Worm (Caenorhabditis elegans): Measurements from ENCODE around the gene F21C10.5.
A peak's percentile ranks its signal among the peaks of the same experiment; 100 is the strongest.

F21C10.5 gene

ce11 chrV:9078815-9079525, 46.5 kb upstream of the F21C10.5 start (continued):
- TF ChIP-seq dox-1 (GFP tag; IDR thresholded peaks at IDR 0.05), result peak; percentile 49; the same call in 1 of the 2 replicates
- peak in 1 of 2 experiments; percentile 31 for TF ChIP-seq let-607 (tag; optimal IDR thresholded peaks at IDR 0.05)
- TF ChIP-seq atf-7 (tag; optimal IDR thresholded peaks at IDR 0.05), result peak; percentile 50
- TF ChIP-seq B0019.2 (GFP tag; conservative IDR thresholded peaks at IDR 0.05), result no peak
- no peak for TF ChIP-seq pbrm-1 (GFP tag; IDR thresholded peaks at IDR 0.05)

- TF ChIP-seq cebp-1 (GFP tag; IDR thresholded peaks at IDR 0.05) (peak; percentile 22; the same call in 1 of the 2 replicates), cebp-1 (tag; optimal IDR thresholded peaks at IDR 0.05) (peak; percentile 68), nfyb-1 (GFP tag; IDR thresholded peaks at IDR 0.05) (peak; percentile 60), D2030.7 (GFP tag; IDR thresholded peaks at IDR 0.05) (no peak), unc-130 (GFP tag; optimal IDR thresholded peaks at IDR 0.05) (no peak), lin-54 (GFP tag; optimal IDR thresholded peaks at IDR 0.05) (peak; percentile 40), attf-5 (GFP tag; optimal IDR thresholded peaks at IDR 0.05) (peak; percentile 4), lin-40 (tag; optimal IDR thresholded peaks at IDR 0.05) (peak; percentile 21), efl-1 (GFP tag; optimal IDR thresholded peaks at IDR 0.05) (no peak), mcd-1 (GFP tag; IDR thresholded peaks at IDR 0.05) (0 out of 2 replicates have a peak, but pooled peaks have one; percentile 6), nhr-90 (tag; optimal IDR thresholded peaks at IDR 0.05) (peak; percentile 54), pbrm-1 (GFP tag; IDR thresholded peaks at IDR 0.05) (peak; percentile 37; the same call in 1 of the 2 replicates), rec-8 (tag; optimal IDR thresholded peaks at IDR 0.05) (no peak), let-607 (tag; optimal IDR thresholded peaks at IDR 0.05) (peak; percentile 53 to 74), ZK185.1 (tag; optimal IDR thresholded peaks at IDR 0.05; ENCODE audit: poor library complexity, severe bottlenecking) (peak; percentile 19), B0336.3 (GFP tag; IDR thresholded peaks at IDR 0.05) (peak; percentile 72), athp-1 (tag; optimal IDR thresholded peaks at IDR 0.05) (no peak), nhr-80 (tag; optimal IDR thresholded peaks at IDR 0.05) (peak; percentile 99), ztf-22 (GFP tag; optimal IDR thresholded peaks at IDR 0.05) (peak; percentile 87), atf-7 (tag; optimal IDR thresholded peaks at IDR 0.05) (peak; percentile 88), tbp1 (GFP tag; optimal IDR thresholded peaks at IDR 0.05) (peak; percentile 31), let-526 (GFP tag; IDR thresholded peaks at IDR 0.05) (peak; percentile 4; the same call in 1 of the 2 replicates), ztf-18 (tag; optimal IDR thresholded peaks at IDR 0.05) (no peak), dox-1 (GFP tag; IDR thresholded peaks at IDR 0.05) (peak; percentile 69; the same call in 1 of the 2 replicates), snpc-4 (GFP tag; optimal IDR thresholded peaks at IDR 0.05) (no peak), snpc-4 (tag; optimal IDR thresholded peaks at IDR 0.05) (peak in 2 of 4 experiments; percentile 24 to 37), mxl-1 (tag; optimal IDR thresholded peaks at IDR 0.05) (no peak), Y95B8A.8 (GFP tag; IDR thresholded peaks at IDR 0.05) (0 out of 2 replicates have a peak, but pooled peaks have one; percentile 36), tlf-1 (GFP tag; optimal IDR thresholded peaks at IDR 0.05) (peak; percentile 57), ets-4 (GFP tag; optimal IDR thresholded peaks at IDR 0.05) (peak; percentile 92), chd-7 (tag; optimal IDR thresholded peaks at IDR 0.05) (peak; percentile 47), egl-44 (GFP tag; IDR thresholded peaks at IDR 0.05) (peak; percentile 79)
Observed at ce11 chrV:9079965-9080432, 45.4 kb upstream of the F21C10.5 start.

ce11 chrV:9081410-9081809, 44.0 kb upstream of the F21C10.5 start:
- no peak for TF ChIP-seq repo-1 (tag; optimal IDR thresholded peaks at IDR 0.05)
- TF ChIP-seq C06A6.2 (GFP tag; conservative IDR thresholded peaks at IDR 0.05), result no peak
- no peak for TF ChIP-seq ets-4 (GFP tag; optimal IDR thresholded peaks at IDR 0.05)
- TF ChIP-seq nhr-80 (tag; optimal IDR thresholded peaks at IDR 0.05), result peak; percentile 62
- no peak for TF ChIP-seq lir-1 (GFP tag; conservative IDR thresholded peaks at IDR 0.05)
- peak; percentile 17 for TF ChIP-seq ZK185.1 (tag; optimal IDR thresholded peaks at IDR 0.05; ENCODE audit: poor library complexity, severe bottlenecking)
- no peak for TF ChIP-seq egl-44 (GFP tag; IDR thresholded peaks at IDR 0.05)
- no peak for TF ChIP-seq attf-6 (GFP tag; IDR thresholded peaks at IDR 0.05)
- TF ChIP-seq cebp-1 (GFP tag; IDR thresholded peaks at IDR 0.05), result no peak
- peak; percentile 13 for TF ChIP-seq cebp-1 (tag; optimal IDR thresholded peaks at IDR 0.05)
- no peak for TF ChIP-seq madf-3 (GFP tag; IDR thresholded peaks at IDR 0.05)
- TF ChIP-seq madf-8 (GFP tag; conservative IDR thresholded peaks at IDR 0.05), result no peak

All from whole organism, young adult.